Worm (Caenorhabditis elegans) whole organism, young adult: ENCODE data around the gene glp-1.

Experiments used
- C06A6.2 ChIP-seq: fragments of 200-800 bp; sonication (Bioruptor generic); conservative IDR thresholded peaks from 2 replicates; pipeline ENCODE4 v1.3.6; 2022; ENCODE audit warnings: missing genetic modification characterization, missing compliant biosample characterization
- C17E4.6 ChIP-seq: fragments of 200-800 bp; sonication (Bioruptor generic); IDR thresholded peaks from 2 replicates; pipeline ENCODE4 v1.3.6; 2022; ENCODE audit warnings: missing genetic modification reagents, missing genetic modification characterization, missing compliant biosample characterization
- F57A8.1 ChIP-seq: fragments of 200-800 bp; sonication (Bioruptor generic); optimal IDR thresholded peaks from 2 replicates; lab custom pipeline; 2018; ENCODE audit warnings: mild to moderate bottlenecking, missing genetic modification characterization, moderate library complexity, missing compliant biosample characterization
- K11D2.4 ChIP-seq: fragments of 200-800 bp; sonication (Bioruptor generic); IDR thresholded peaks from 2 replicates; pipeline ENCODE4 v1.3.6; 2022; ENCODE audit warnings: missing genetic modification reagents, missing genetic modification characterization, missing compliant biosample characterization
- T26A5.8 ChIP-seq: sonication (generic microtip); optimal IDR thresholded peaks from 2 replicates; lab custom pipeline; 2016; ENCODE audit warnings: missing genetic modification characterization, missing compliant biosample characterization
- Y67H2A.10 ChIP-seq: fragments of 200-800 bp; sonication (Bioruptor generic); conservative IDR thresholded peaks from 2 replicates; pipeline ENCODE4 v1.3.6; 2022; ENCODE audit warnings: missing genetic modification reagents, missing genetic modification characterization, missing compliant biosample characterization
- Y95B8A.8 ChIP-seq: fragments of 200-800 bp; sonication (Bioruptor generic); IDR thresholded peaks from 2 replicates; pipeline ENCODE4 v1.3.6; 2022; ENCODE audit warnings: missing genetic modification reagents, missing genetic modification characterization, missing compliant biosample characterization
- akir-1 ChIP-seq: fragments of 200-800 bp; sonication (Bioruptor generic); optimal IDR thresholded peaks from 2 replicates; lab custom pipeline; 2018; ENCODE audit warnings: mild to moderate bottlenecking, missing genetic modification characterization, moderate library complexity, missing compliant biosample characterization
- aptf-3 ChIP-seq: fragments of 200-800 bp; sonication (Bioruptor generic); IDR thresholded peaks from 2 replicates; pipeline ENCODE4 v1.3.6; 2022; ENCODE audit warnings: missing genetic modification characterization, missing compliant biosample characterization
- attf-3 ChIP-seq: fragments of 200-800 bp; sonication (Bioruptor generic); conservative IDR thresholded peaks from 2 replicates; pipeline ENCODE4 v1.3.6; 2022; ENCODE audit warnings: missing genetic modification reagents, missing genetic modification characterization, missing compliant biosample characterization
- attf-5 ChIP-seq: fragments of 200-800 bp; sonication (Bioruptor generic); optimal IDR thresholded peaks from 2 replicates; lab custom pipeline; 2018; ENCODE audit warnings: mild to moderate bottlenecking, missing genetic modification characterization, missing compliant biosample characterization
- attf-6 ChIP-seq: fragments of 200-800 bp; sonication (Bioruptor generic); IDR thresholded peaks from 2 replicates; pipeline ENCODE4 v1.3.6; 2022; ENCODE audit warnings: missing genetic modification reagents, missing genetic modification characterization, missing compliant biosample characterization
- bed-1 ChIP-seq: fragments of 200-800 bp; sonication (Bioruptor generic); IDR thresholded peaks from 2 replicates; pipeline ENCODE4 v1.3.6; 2022; ENCODE audit warnings: missing genetic modification reagents, missing genetic modification characterization, missing compliant biosample characterization
- cebp-1 ChIP-seq, 2 experiments: fragments of 200-800 bp in 1 of 2; sonication (Bioruptor generic) in 1 of 2; sonication (generic microtip) in 1 of 2; IDR thresholded peaks in 1 of 2; optimal IDR thresholded peaks in 1 of 2; 2 replicates each; pipeline versions ENCODE4 v1.3.6 to Lab custom; 2017 to 2022; ENCODE audit warnings: missing compliant biosample characterization in 2 of 2, missing genetic modification characterization in 2 of 2, mild to moderate bottlenecking in 1 of 2, missing genetic modification reagents in 1 of 2, moderate library complexity in 1 of 2
- dox-1 ChIP-seq: fragments of 200-800 bp; sonication (Bioruptor generic); IDR thresholded peaks from 2 replicates; pipeline ENCODE4 v1.3.6; 2022; ENCODE audit warnings: missing genetic modification reagents, missing genetic modification characterization, missing compliant biosample characterization
- efl-1 ChIP-seq: fragments of 150-350 bp; optimal IDR thresholded peaks from 2 replicates; lab custom pipeline; 2014; ENCODE audit warnings: missing biosample characterization, missing genetic modification reagents, missing genetic modification characterization
- hmg-1.2 ChIP-seq: fragments of 200-800 bp; sonication (Bioruptor generic); IDR thresholded peaks from 2 replicates; pipeline ENCODE4 v1.3.6; 2022; ENCODE audit warnings: missing genetic modification reagents, missing genetic modification characterization, missing compliant biosample characterization
- let-526 ChIP-seq: fragments of 200-800 bp; sonication (Bioruptor generic); IDR thresholded peaks from 2 replicates; pipeline ENCODE4 v1.3.6; 2022; ENCODE audit warnings: missing genetic modification reagents, missing genetic modification characterization, missing compliant biosample characterization
- lir-1 ChIP-seq: fragments of 200-800 bp; sonication (Bioruptor generic); conservative IDR thresholded peaks from 2 replicates; pipeline ENCODE4 v1.3.6; 2022; ENCODE audit warnings: missing genetic modification reagents, missing genetic modification characterization, missing compliant biosample characterization
- madf-10 ChIP-seq: sonication (generic microtip); optimal IDR thresholded peaks from 2 replicates; lab custom pipeline; 2016; ENCODE audit warnings: mild to moderate bottlenecking, missing genetic modification characterization, missing compliant biosample characterization
- nfyb-1 ChIP-seq: fragments of 200-800 bp; sonication (Bioruptor generic); IDR thresholded peaks from 2 replicates; pipeline ENCODE4 v1.3.6; 2022; ENCODE audit warnings: missing genetic modification reagents, missing genetic modification characterization, missing compliant biosample characterization
- nhr-120 ChIP-seq: fragments of 200-800 bp; sonication (Bioruptor generic); IDR thresholded peaks from 2 replicates; pipeline ENCODE4 v1.3.6; 2022; ENCODE audit warnings: missing genetic modification characterization, missing compliant biosample characterization
- nhr-27 ChIP-seq: fragments of 200-800 bp; sonication (Bioruptor generic); optimal IDR thresholded peaks from 2 replicates; lab custom pipeline; 2018; ENCODE audit warnings: mild to moderate bottlenecking, missing genetic modification characterization, moderate library complexity, missing compliant biosample characterization
- pbrm-1 ChIP-seq: fragments of 200-800 bp; sonication (Bioruptor generic); IDR thresholded peaks from 2 replicates; pipeline ENCODE4 v1.3.6; 2022; ENCODE audit warnings: missing genetic modification reagents, missing genetic modification characterization, missing compliant biosample characterization
- pha-4 ChIP-seq: fragments of 150-350 bp; sonication (generic microtip); optimal IDR thresholded peaks from 2 replicates; lab custom pipeline; 2014; ENCODE audit warnings: missing biosample characterization, missing genetic modification reagents, missing genetic modification characterization
- repo-1 ChIP-seq: sonication (generic microtip); optimal IDR thresholded peaks from 2 replicates; lab custom pipeline; 2017; ENCODE audit warnings: mild to moderate bottlenecking, missing genetic modification characterization, missing compliant biosample characterization
- rpc-1 ChIP-seq, 2 experiments: fragments of 150-350 bp in 1 of 2; sonication (generic microtip) in 1 of 2; optimal IDR thresholded peaks; 2 replicates each; lab custom pipeline; 2014 to 2018; ENCODE audit warnings: missing biosample characterization in 1 of 2, missing genetic modification characterization in 1 of 2, missing genetic modification reagents in 1 of 2, missing genotype in 1 of 2
- sea-2 ChIP-seq: fragments of 200-800 bp; sonication (Bioruptor generic); IDR thresholded peaks from 2 replicates; pipeline ENCODE4 v1.3.6; 2022; ENCODE audit warnings: missing genetic modification characterization, missing compliant biosample characterization
- snpc-1.3 ChIP-seq: sonication (generic microtip); optimal IDR thresholded peaks from 2 replicates; lab custom pipeline; 2017; ENCODE audit warnings: missing genetic modification characterization, mild to moderate bottlenecking, missing compliant biosample characterization, antibody characterized with exemption, moderate library complexity, missing genotype, missing genetic modification reagents; ENCODE audit not compliant: insufficient read depth
- zfh-2 ChIP-seq: fragments of 200-800 bp; sonication (Bioruptor generic); conservative IDR thresholded peaks from 2 replicates; pipeline ENCODE4 v1.3.6; 2022; ENCODE audit warnings: missing genetic modification reagents, missing genetic modification characterization, missing compliant biosample characterization
- ztf-18 ChIP-seq: sonication (generic microtip); optimal IDR thresholded peaks from 2 replicates; lab custom pipeline; 2016; ENCODE audit warnings: missing genotype, mild to moderate bottlenecking, missing genetic modification characterization, missing compliant biosample characterization

glp-1 gene

ce11 chrIII:9118314-9118850, 26.3 kb downstream of the glp-1 start, which contains the start of gene grl-11 (continued):
- no peak for TF ChIP-seq snpc-1.3 (tag; lab: Kevin White, UChicago)
- no peak for TF ChIP-seq C17E4.6
- no peak for TF ChIP-seq Y67H2A.10
- TF ChIP-seq let-526 (GFP tag; lab: Robert Waterston, UW): no peak

ce11 chrIII:9118921-9119606, 27.0 kb downstream of the glp-1 start, which contains the start of gene ced-11:
Gene ced-11, plus strand, starts transcription at chrIII:9119556.
- TF ChIP-seq nfyb-1 (GFP tag; lab: Robert Waterston, UW) (no peak), dox-1 (GFP tag; lab: Robert Waterston, UW) (no peak), pbrm-1 (GFP tag; lab: Robert Waterston, UW) (no peak), cebp-1 (GFP tag; IDR thresholded peaks at IDR 0.05; lab: Robert Waterston, UW) (no peak), cebp-1 (tag; optimal IDR thresholded peaks at IDR 0.05; lab: Kevin White, UChicago) (no peak), T26A5.8 (tag; lab: Kevin White, UChicago) (no peak), madf-10 (tag; lab: Kevin White, UChicago) (no peak), F57A8.1 (GFP tag; lab: Kevin White, UChicago) (no peak), ztf-18 (tag; lab: Kevin White, UChicago) (no peak), aptf-3 (GFP tag; lab: Robert Waterston, UW) (no peak), nhr-27 (tag; lab: Kevin White, UChicago) (no peak), attf-3 (no peak), rpc-1 (optimal IDR thresholded peaks at IDR 0.05; lab: Kevin White, UChicago) (no peak), rpc-1 (tag; optimal IDR thresholded peaks at IDR 0.05; lab: Kevin White, UChicago) (no peak), nhr-120 (GFP tag; lab: Robert Waterston, UW) (no peak), akir-1 (no peak), efl-1 (GFP tag; lab: Kevin White, UChicago) (no peak), repo-1 (tag; lab: Kevin White, UChicago) (no peak), lir-1 (GFP tag; lab: Robert Waterston, UW) (no peak), pha-4 (tag; lab: Kevin White, UChicago) (no peak), zfh-2 (GFP tag; lab: Robert Waterston, UW) (no peak), sea-2 (GFP tag; lab: Robert Waterston, UW) (no peak)

- TF ChIP-seq hmg-1.2 (GFP tag; lab: Robert Waterston, UW) (peak; percentile 24; the same call in 1 of the 2 replicates), attf-5 (GFP tag; lab: Kevin White, UChicago) (peak; percentile 34), rpc-1 (optimal IDR thresholded peaks at IDR 0.05; lab: Kevin White, UChicago) (no peak), rpc-1 (tag; optimal IDR thresholded peaks at IDR 0.05; lab: Kevin White, UChicago) (no peak)
Measured at ce11 chrIII:9125789-9126304, 33.8 kb downstream of the glp-1 start, which contains the start of gene sec-16A.1. Gene sec-16A.1, plus strand, starts transcription at chrIII:9125839.

- TF ChIP-seq Y95B8A.8 (no peak), C06A6.2 (GFP tag; lab: Robert Waterston, UW) (no peak), bed-1 (no peak), attf-6 (GFP tag; lab: Robert Waterston, UW) (no peak), hmg-1.2 (GFP tag; lab: Robert Waterston, UW) (no peak), K11D2.4 (GFP tag; lab: Robert Waterston, UW) (no peak), aptf-3 (GFP tag; lab: Robert Waterston, UW) (no peak), madf-10 (tag; lab: Kevin White, UChicago) (no peak)
Measured at ce11 chrIII:9130588-9130987, 38.5 kb downstream of the glp-1 start, which contains the start of gene ZK512.10. Gene ZK512.10, plus strand, starts transcription at chrIII:9130888.
